Fruit fly (Drosophila melanogaster) whole organism, prepupa: ENCODE results near the gene Cpr64Ad.

Experiments used
- CG3919 ChIP-seq: fragments of 200-800 bp; sonication (Bioruptor generic); optimal IDR thresholded peaks from 3 replicates; lab custom pipeline; 2016; ENCODE audit warnings: missing biosample characterization, missing genetic modification characterization
- Ets96B ChIP-seq: fragments of 200-800 bp; optimal IDR thresholded peaks from 2 replicates; lab custom pipeline; 2019; ENCODE audit warnings: missing biosample characterization, mild to moderate bottlenecking, missing genetic modification characterization, moderate library complexity
- Lpt ChIP-seq: fragments of 200-800 bp; sonication (Bioruptor generic); optimal IDR thresholded peaks from 3 replicates; lab custom pipeline; 2016; ENCODE audit warnings: missing biosample characterization, missing genetic modification characterization
- Smox ChIP-seq: fragments of 200-800 bp; sonication (Bioruptor generic); optimal IDR thresholded peaks from 3 replicates; lab custom pipeline; 2016; ENCODE audit warnings: missing biosample characterization, missing genetic modification characterization
- achi ChIP-seq: fragments of 200-800 bp; sonication (Bioruptor generic); optimal IDR thresholded peaks from 3 replicates; lab custom pipeline; 2016; ENCODE audit warnings: missing biosample characterization, missing genetic modification characterization
- fkh ChIP-seq: fragments of 200-800 bp; sonication (Bioruptor generic); optimal IDR thresholded peaks from 3 replicates; lab custom pipeline; 2017; ENCODE audit warnings: missing biosample characterization, mild to moderate bottlenecking, missing genetic modification characterization, moderate library complexity
- vri ChIP-seq: fragments of 200-800 bp; sonication (Bioruptor generic); optimal IDR thresholded peaks from 3 replicates; lab custom pipeline; 2016; ENCODE audit warnings: missing biosample characterization, mild to moderate bottlenecking, missing genetic modification characterization

DNA sequence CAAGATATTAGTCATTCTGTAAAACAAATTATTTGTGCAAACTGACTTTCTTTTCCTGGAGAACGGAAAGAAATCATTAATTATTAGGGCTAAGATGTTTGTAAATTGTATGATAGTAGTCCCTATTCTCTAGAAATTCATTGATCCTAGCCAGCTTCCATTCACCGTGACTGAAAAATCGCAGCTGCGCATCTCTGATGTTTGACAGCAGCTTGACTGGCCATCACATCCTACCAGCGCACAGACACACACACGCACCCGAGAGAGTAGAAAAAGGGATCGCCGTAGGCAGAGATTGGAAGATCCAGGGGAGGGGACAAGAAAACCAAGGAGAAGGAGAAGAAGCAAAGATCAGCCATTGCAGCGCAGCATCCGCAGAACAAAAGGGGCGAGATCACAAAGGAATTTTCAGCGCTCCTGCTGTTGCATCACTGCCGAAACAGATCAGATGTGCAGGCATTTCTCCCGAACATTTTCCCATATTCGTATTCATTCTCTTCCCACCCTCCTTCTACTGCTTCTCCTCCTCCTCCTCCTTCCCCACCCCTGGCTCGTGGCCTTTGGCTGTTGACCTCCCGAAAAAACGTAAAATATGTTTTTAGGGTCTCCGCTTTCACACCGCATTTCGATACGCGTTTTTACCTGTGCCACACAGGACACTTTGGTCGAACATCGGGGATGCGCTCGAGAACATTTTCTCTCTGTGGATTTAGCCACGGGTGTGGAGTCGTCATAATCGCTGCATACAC is 37.9 kb downstream of the Cpr64Ad start:
- TF ChIP-seq vri (peak; percentile 69), CG3919 (GFP tag; lab: Kevin White, UChicago) (peak; percentile 25), achi (no peak), Ets96B (tag; lab: Kevin White, UChicago) (peak; percentile 0), Lpt (GFP tag; lab: Kevin White, UChicago) (no peak), Smox (GFP tag; lab: Kevin White, UChicago) (no peak), fkh (GFP tag; lab: Kevin White, UChicago) (no peak)
